Fruit fly (Drosophila melanogaster) whole organism, prepupa: ENCODE results near the gene caz.
A peak's percentile ranks its signal among the peaks of the same experiment; 100 is the strongest.

ENCODE experiments used
- Blimp-1 ChIP-seq: fragments of 200-800 bp; sonication (Bioruptor generic); optimal IDR thresholded peaks from 3 replicates; lab custom pipeline; 2017; ENCODE audit warnings: missing biosample characterization, missing genetic modification characterization, mild to moderate bottlenecking, moderate library complexity, missing genetic modification reagents
- CG10631 ChIP-seq: fragments of 200-800 bp; sonication (Bioruptor generic); optimal IDR thresholded peaks from 2 replicates; lab custom pipeline; 2016; ENCODE audit warnings: missing biosample characterization, missing genetic modification characterization
- CG10669 ChIP-seq: fragments of 200-800 bp; sonication (Bioruptor generic); optimal IDR thresholded peaks from 3 replicates; lab custom pipeline; 2018; ENCODE audit warnings: missing biosample characterization, mild to moderate bottlenecking, missing genetic modification characterization, moderate library complexity
- CG11294 ChIP-seq: fragments of 200-800 bp; sonication (Bioruptor generic); IDR thresholded peaks from 2 replicates; pipeline ENCODE4 v1.3.6; 2022; ENCODE audit warnings: missing biosample characterization, missing genetic modification characterization
- CG11762 ChIP-seq: fragments of 200-800 bp; sonication (Bioruptor generic); optimal IDR thresholded peaks from 3 replicates; lab custom pipeline; 2016; ENCODE audit warnings: missing biosample characterization, missing genetic modification characterization; ENCODE audit not compliant: insufficient read depth
- CG11902 ChIP-seq: fragments of 200-800 bp; sonication (Bioruptor generic); optimal IDR thresholded peaks from 3 replicates; lab custom pipeline; 2016; ENCODE audit warnings: missing biosample characterization, missing genetic modification characterization
- CG15336 ChIP-seq: fragments of 200-800 bp; sonication (Bioruptor generic); IDR thresholded peaks from 2 replicates; pipeline ENCODE4 v1.3.6; 2022; ENCODE audit warnings: missing biosample characterization, missing genetic modification characterization
- CG1621 ChIP-seq: fragments of 200-800 bp; sonication (Bioruptor generic); optimal IDR thresholded peaks from 3 replicates; lab custom pipeline; 2018; ENCODE audit warnings: missing biosample characterization, mild to moderate bottlenecking, missing genetic modification characterization
- CG16779 ChIP-seq: fragments of 200-800 bp; sonication (Bioruptor generic); optimal IDR thresholded peaks from 3 replicates; lab custom pipeline; 2017; ENCODE audit warnings: missing biosample characterization, mild to moderate bottlenecking, missing genetic modification characterization
- CG31627 ChIP-seq: fragments of 200-800 bp; sonication (Bioruptor generic); optimal IDR thresholded peaks from 3 replicates; lab custom pipeline; 2016; ENCODE audit warnings: missing biosample characterization, missing genetic modification characterization
- CG32006 ChIP-seq: fragments of 200-800 bp; sonication (Bioruptor generic); optimal IDR thresholded peaks from 3 replicates; lab custom pipeline; 2017; ENCODE audit warnings: missing biosample characterization, mild to moderate bottlenecking, missing genetic modification characterization
- CG34406 ChIP-seq: fragments of 200-800 bp; sonication (Bioruptor generic); optimal IDR thresholded peaks from 3 replicates; lab custom pipeline; 2016; ENCODE audit warnings: missing biosample characterization, missing genetic modification characterization
- CG4318 ChIP-seq: fragments of 200-800 bp; sonication (Bioruptor generic); optimal IDR thresholded peaks from 3 replicates; lab custom pipeline; 2017; ENCODE audit warnings: missing biosample characterization, mild to moderate bottlenecking, missing genetic modification characterization
- CG6163 ChIP-seq: fragments of 200-800 bp; sonication (Bioruptor generic); IDR thresholded peaks from 3 replicates; pipeline ENCODE4 v1.3.6; 2022; ENCODE audit warnings: missing biosample characterization, missing genetic modification characterization
- CG6276 ChIP-seq: fragments of 200-800 bp; sonication (Bioruptor generic); optimal IDR thresholded peaks from 2 replicates; lab custom pipeline; 2017; ENCODE audit warnings: missing biosample characterization, mild to moderate bottlenecking, missing genetic modification characterization
- CG6792 ChIP-seq: fragments of 200-800 bp; sonication (Bioruptor generic); optimal IDR thresholded peaks from 3 replicates; lab custom pipeline; 2016; ENCODE audit warnings: missing biosample characterization, missing genetic modification characterization
- CG6808 ChIP-seq: fragments of 200-800 bp; sonication (Bioruptor generic); optimal IDR thresholded peaks from 3 replicates; lab custom pipeline; 2017; ENCODE audit warnings: missing biosample characterization, missing genetic modification characterization, mild to moderate bottlenecking, moderate library complexity, missing genetic modification reagents
- CG6854 ChIP-seq: fragments of 200-800 bp; sonication (Bioruptor generic); optimal IDR thresholded peaks from 2 replicates; lab custom pipeline; 2017; ENCODE audit warnings: missing biosample characterization, mild to moderate bottlenecking, missing genetic modification characterization
- CG8632 ChIP-seq: fragments of 200-800 bp; sonication (Bioruptor generic); optimal IDR thresholded peaks from 3 replicates; lab custom pipeline; 2016; ENCODE audit warnings: missing biosample characterization, missing genetic modification characterization
- Eip78C ChIP-seq: fragments of 200-800 bp; sonication (Bioruptor generic); peaks from one replicate; lab custom pipeline; 2016; ENCODE audit warnings: missing biosample characterization, missing genetic modification characterization
- Eip93F ChIP-seq: fragments of 200-800 bp; sonication (Bioruptor generic); optimal IDR thresholded peaks from 2 replicates; lab custom pipeline; 2016; ENCODE audit warnings: missing biosample characterization, mild to moderate bottlenecking, missing genetic modification characterization
- Ets21C ChIP-seq: fragments of 200-800 bp; sonication (Bioruptor generic); optimal IDR thresholded peaks from 3 replicates; lab custom pipeline; 2016; ENCODE audit warnings: missing biosample characterization, missing genetic modification characterization
- Lpt ChIP-seq: fragments of 200-800 bp; sonication (Bioruptor generic); optimal IDR thresholded peaks from 3 replicates; lab custom pipeline; 2016; ENCODE audit warnings: missing biosample characterization, missing genetic modification characterization
- Met ChIP-seq: fragments of 200-800 bp; sonication (Bioruptor generic); optimal IDR thresholded peaks from 3 replicates; lab custom pipeline; 2016; ENCODE audit warnings: missing biosample characterization, missing genetic modification characterization
- Sox14 ChIP-seq: fragments of 200-800 bp; sonication (Bioruptor generic); optimal IDR thresholded peaks from 3 replicates; lab custom pipeline; 2016; ENCODE audit warnings: missing biosample characterization, missing genetic modification characterization
- Sox15 ChIP-seq: fragments of 200-800 bp; sonication (Bioruptor generic); optimal IDR thresholded peaks from 3 replicates; lab custom pipeline; 2016; ENCODE audit warnings: missing biosample characterization, missing genetic modification characterization
- achi ChIP-seq: fragments of 200-800 bp; sonication (Bioruptor generic); optimal IDR thresholded peaks from 3 replicates; lab custom pipeline; 2016; ENCODE audit warnings: missing biosample characterization, missing genetic modification characterization
- acj6 ChIP-seq: fragments of 200-800 bp; sonication (Bioruptor generic); optimal IDR thresholded peaks from 3 replicates; lab custom pipeline; 2016; ENCODE audit warnings: missing biosample characterization, missing genetic modification characterization
- cyc ChIP-seq: fragments of 200-800 bp; sonication (Bioruptor generic); optimal IDR thresholded peaks from 3 replicates; lab custom pipeline; 2016; ENCODE audit warnings: missing biosample characterization, missing genetic modification characterization
- dac ChIP-seq: fragments of 200-800 bp; sonication (Bioruptor generic); optimal IDR thresholded peaks from 2 replicates; lab custom pipeline; 2017; ENCODE audit warnings: missing biosample characterization, mild to moderate bottlenecking, missing genetic modification characterization
- esn ChIP-seq: fragments of 200-800 bp; sonication (Bioruptor generic); optimal IDR thresholded peaks from 2 replicates; lab custom pipeline; 2016; ENCODE audit warnings: missing biosample characterization, mild to moderate bottlenecking, missing genetic modification characterization, moderate library complexity
- fd59A ChIP-seq: fragments of 200-800 bp; sonication (Bioruptor generic); optimal IDR thresholded peaks from 2 replicates; lab custom pipeline; 2017; ENCODE audit warnings: missing biosample characterization, mild to moderate bottlenecking, missing genetic modification characterization, missing genetic modification reagents
- fkh ChIP-seq: fragments of 200-800 bp; sonication (Bioruptor generic); optimal IDR thresholded peaks from 3 replicates; lab custom pipeline; 2017; ENCODE audit warnings: missing biosample characterization, mild to moderate bottlenecking, missing genetic modification characterization, moderate library complexity
- lz ChIP-seq: fragments of 200-800 bp; sonication (Bioruptor generic); optimal IDR thresholded peaks from 3 replicates; lab custom pipeline; 2016; ENCODE audit warnings: missing biosample characterization, missing genetic modification characterization
- salr ChIP-seq, 2 experiments: fragments of 200-800 bp; sonication (Bioruptor generic); optimal IDR thresholded peaks; 3 replicates each; lab custom pipeline; 2016 to 2018; ENCODE audit warnings: missing biosample characterization in 2 of 2, missing genetic modification characterization in 2 of 2, mild to moderate bottlenecking in 1 of 2
- ss ChIP-seq, 2 experiments: fragments of 200-800 bp; sonication (Bioruptor generic); optimal IDR thresholded peaks; 2 replicates in 1 of 2; 3 replicates in 1 of 2; lab custom pipeline; 2017 to 2018; ENCODE audit warnings: mild to moderate bottlenecking in 2 of 2, missing biosample characterization in 2 of 2, missing genetic modification characterization in 2 of 2, moderate library complexity in 1 of 2
- svp ChIP-seq: fragments of 200-800 bp; sonication (Bioruptor generic); peaks from one replicate; lab custom pipeline; 2016; ENCODE audit warnings: missing biosample characterization, missing genetic modification characterization
- topi ChIP-seq: fragments of 200-800 bp; sonication (Bioruptor generic); optimal IDR thresholded peaks from 3 replicates; lab custom pipeline; 2016; ENCODE audit warnings: missing biosample characterization, missing genetic modification characterization
- vri ChIP-seq: fragments of 200-800 bp; sonication (Bioruptor generic); optimal IDR thresholded peaks from 3 replicates; lab custom pipeline; 2016; ENCODE audit warnings: missing biosample characterization, mild to moderate bottlenecking, missing genetic modification characterization

Gene caz

DNA sequence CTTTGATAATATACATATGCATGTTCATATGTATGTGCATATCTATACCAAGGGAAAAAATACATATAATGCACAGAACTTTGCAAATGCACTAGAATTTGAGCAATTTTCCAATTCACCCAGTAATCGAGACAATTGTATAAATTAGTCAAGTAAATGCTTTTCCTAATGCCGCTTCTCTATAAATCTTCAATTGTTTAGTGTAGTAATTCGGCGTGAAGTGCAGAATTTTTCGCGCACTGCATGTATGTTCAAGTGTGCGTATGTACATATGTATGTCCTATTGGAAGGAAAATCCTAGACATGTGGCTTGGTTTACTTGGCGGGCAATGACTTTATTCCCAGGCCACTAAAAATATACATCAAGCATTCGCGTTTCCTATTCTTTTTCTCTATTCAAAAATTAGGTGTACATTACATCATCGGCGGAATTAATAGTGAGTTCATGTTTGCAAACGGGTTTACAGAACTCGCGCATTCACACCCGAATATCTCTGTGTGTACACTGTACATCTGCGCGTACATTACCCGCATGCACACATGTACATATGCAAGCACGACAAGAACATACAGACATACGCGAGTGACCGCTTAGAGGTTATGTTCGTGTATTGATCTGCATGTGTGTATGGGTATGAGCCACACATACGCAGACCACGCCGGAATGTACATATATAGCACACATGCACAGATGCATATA is 30.4 kb downstream of the caz start (continued):
- TF ChIP-seq Eip93F (GFP tag; lab: Kevin White, UChicago) = no peak
- peak; percentile 67 for TF ChIP-seq CG8632
- TF ChIP-seq cyc (GFP tag; lab: Kevin White, UChicago) = peak; percentile 64
- TF ChIP-seq ss (GFP tag; optimal IDR thresholded peaks at IDR 0.05; lab: Kevin White, UChicago) = peak; percentile 6 to 54
- no peak for TF ChIP-seq Blimp-1 (GFP tag; lab: Kevin White, UChicago)
- peak; percentile 87 for TF ChIP-seq vri
- peak; percentile 44 for TF ChIP-seq CG6808 (GFP tag; lab: Kevin White, UChicago)
- peak; percentile 45 for TF ChIP-seq dac (GFP tag; lab: Kevin White, UChicago)
- no peak for TF ChIP-seq salr (GFP tag; optimal IDR thresholded peaks at IDR 0.05; lab: Kevin White, UChicago)
- TF ChIP-seq Met (GFP tag; lab: Kevin White, UChicago) = no peak
- peak; percentile 82 for TF ChIP-seq acj6 (GFP tag; lab: Kevin White, UChicago)
- peak; percentile 77 for TF ChIP-seq CG32006 (GFP tag; lab: Kevin White, UChicago)
- TF ChIP-seq Ets21C (GFP tag; lab: Kevin White, UChicago) = peak; percentile 50
- TF ChIP-seq CG6792 (GFP tag; lab: Kevin White, UChicago) = peak; percentile 69

dm6 chrX:16319558-16319924 is 30.9 kb downstream of the caz start:
- no peak for TF ChIP-seq CG6276
- no peak for TF ChIP-seq CG6163
- TF ChIP-seq vri = no peak
- TF ChIP-seq topi (GFP tag; lab: Kevin White, UChicago) = no peak
- no peak for TF ChIP-seq CG16779 (tag; lab: Kevin White, UChicago)
- TF ChIP-seq Blimp-1 (GFP tag; lab: Kevin White, UChicago) = no peak
- TF ChIP-seq CG11762 = no peak
- TF ChIP-seq Eip93F (GFP tag; lab: Kevin White, UChicago) = no peak
- no peak for TF ChIP-seq Sox14 (GFP tag; lab: Kevin White, UChicago)
- TF ChIP-seq CG6854 = no peak
- TF ChIP-seq CG11902 (GFP tag; lab: Kevin White, UChicago) = no peak
- TF ChIP-seq CG34406 (GFP tag; lab: Kevin White, UChicago) = no peak
- TF ChIP-seq fkh (GFP tag; lab: Kevin White, UChicago) = no peak
- no peak for TF ChIP-seq CG31627 (GFP tag; lab: Kevin White, UChicago)

dm6 chrX:16320197-16320921 is 31.7 kb downstream of the caz start, which contains the start of gene Cyp1:
TSS of gene Cyp1 (minus strand) at chrX:16320370.
- peak; percentile 13 for TF ChIP-seq CG11902 (GFP tag; lab: Kevin White, UChicago)
- peak; percentile 27 for TF ChIP-seq achi (GFP tag; lab: Kevin White, UChicago)
- TF ChIP-seq CG1621 (tag; lab: Kevin White, UChicago) = peak; percentile 52
- peak; percentile 88 for TF ChIP-seq vri
- TF ChIP-seq cyc (GFP tag; lab: Kevin White, UChicago) = peak; percentile 11
- no peak for TF ChIP-seq CG10669 (GFP tag; lab: Kevin White, UChicago)
- TF ChIP-seq lz (GFP tag; lab: Kevin White, UChicago) = peak; percentile 43
- no peak for TF ChIP-seq CG4318
- peak; percentile 32 for TF ChIP-seq topi (GFP tag; lab: Kevin White, UChicago)
- TF ChIP-seq CG6808 (GFP tag; lab: Kevin White, UChicago) = peak; percentile 33
- TF ChIP-seq esn (GFP tag; lab: Kevin White, UChicago) = no peak
- TF ChIP-seq CG6792 (GFP tag; lab: Kevin White, UChicago) = no peak
- peak; percentile 16 for TF ChIP-seq CG15336 (GFP tag; lab: Robert Waterston, UW)
- TF ChIP-seq CG6854 = peak; percentile 12
- peak; percentile 76 for TF ChIP-seq Eip78C (GFP tag; lab: Kevin White, UChicago)
- TF ChIP-seq Lpt = peak; percentile 2
- TF ChIP-seq Sox14 (GFP tag; lab: Kevin White, UChicago) = peak; percentile 17
- no peak for TF ChIP-seq CG10631 (GFP tag; lab: Kevin White, UChicago)
- TF ChIP-seq CG6163 = peak; percentile 64; the same call in 1 of the 3 replicates
- no peak for TF ChIP-seq fd59A (GFP tag; lab: Kevin White, UChicago)
- TF ChIP-seq fkh (GFP tag; lab: Kevin White, UChicago) = no peak
- TF ChIP-seq Sox15 (GFP tag; lab: Kevin White, UChicago) = peak; percentile 20
- no peak for TF ChIP-seq svp (GFP tag; lab: Kevin White, UChicago)
- peak; percentile 22; the same call in 1 of the 2 replicates for TF ChIP-seq CG11294
- TF ChIP-seq, all 60 proteins: peak for 16
